Fruit fly (Drosophila melanogaster) whole organism, adult: ENCODE results near the gene tyf.

Experiments used
- CG11617 ChIP-seq: fragments of 200-800 bp; sonication (Bioruptor generic); optimal IDR thresholded peaks from 2 replicates; lab custom pipeline; 2017; ENCODE audit warnings: mild to moderate bottlenecking, missing biosample characterization, missing genetic modification reagents, missing genetic modification characterization
- CG5204 ChIP-seq: fragments of 200-800 bp; sonication (Bioruptor generic); optimal IDR thresholded peaks from 2 replicates; lab custom pipeline; 2016; ENCODE audit warnings: missing biosample characterization, missing genetic modification characterization

DNA sequence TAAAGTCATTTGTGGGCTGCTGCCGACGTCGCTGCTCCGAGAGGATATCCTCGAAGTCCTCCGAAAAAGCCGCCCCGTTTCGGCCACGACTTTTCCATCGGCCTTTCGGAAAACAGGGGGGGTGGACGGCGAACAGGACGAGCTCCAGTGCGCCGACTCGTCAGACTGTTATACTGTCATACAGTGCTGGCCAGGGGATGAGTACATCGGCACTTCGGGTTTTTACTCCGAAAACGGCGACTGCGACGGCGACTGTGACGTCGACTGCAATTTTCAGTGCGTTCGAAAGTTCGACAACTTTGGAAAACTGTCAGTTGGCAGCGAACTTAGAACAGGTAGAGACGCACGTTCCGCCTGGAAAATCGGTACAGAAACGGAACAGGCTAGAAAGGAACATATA, 41.4 kb upstream of the tyf start, which contains the start of gene CG43689:
- TF ChIP-seq CG11617 (GFP tag; lab: Kevin White, UChicago) (no peak), CG5204 (GFP tag; lab: Kevin White, UChicago) (no peak)
